Worm (Caenorhabditis elegans) whole organism, early embryonic: ENCODE results near the gene F55G7.5.

Experiments used
- B0310.2 ChIP-seq: sonication (generic microtip); optimal IDR thresholded peaks from 2 replicates; lab custom pipeline; 2016; ENCODE audit warnings: mild to moderate bottlenecking, missing genetic modification characterization, missing compliant biosample characterization
- F13C5.2 ChIP-seq: sonication (generic microtip); optimal IDR thresholded peaks from 2 replicates; lab custom pipeline; 2017; ENCODE audit warnings: mild to moderate bottlenecking, missing genetic modification characterization, inconsistent platforms, missing compliant biosample characterization
- ama-1 ChIP-seq: fragments of 150-350 bp; optimal IDR thresholded peaks from 2 replicates; lab custom pipeline; 2014
- ceh-13 ChIP-seq: fragments of 200-800 bp; sonication (Bioruptor generic); optimal IDR thresholded peaks from 2 replicates; lab custom pipeline; 2018; ENCODE audit warnings: mild to moderate bottlenecking, missing genetic modification characterization, missing compliant biosample characterization
- ceh-36 ChIP-seq: sonication (generic microtip); optimal IDR thresholded peaks from 2 replicates; lab custom pipeline; 2016; ENCODE audit warnings: missing genetic modification characterization, inconsistent platforms, missing compliant biosample characterization
- hmg-4 ChIP-seq: fragments of 200-800 bp; sonication (Bioruptor generic); optimal IDR thresholded peaks from 2 replicates; lab custom pipeline; 2018; ENCODE audit warnings: mild to moderate bottlenecking, missing genetic modification characterization, missing compliant biosample characterization
- hnd-1 ChIP-seq: sonication (generic microtip); optimal IDR thresholded peaks from 2 replicates; lab custom pipeline; 2016; ENCODE audit warnings: missing genetic modification characterization, missing compliant biosample characterization
- sea-1 ChIP-seq: fragments of 200-800 bp; sonication (Bioruptor generic); conservative IDR thresholded peaks from 2 replicates; pipeline ENCODE4 v1.3.6; 2022; ENCODE audit warnings: missing genetic modification characterization, missing compliant biosample characterization
- tbx-11 ChIP-seq: fragments of 200-800 bp; sonication (Bioruptor generic); IDR thresholded peaks from 2 replicates; pipeline ENCODE4 v1.3.6; 2022; ENCODE audit warnings: missing genetic modification characterization, missing compliant biosample characterization
- tbx-37 ChIP-seq: fragments of 200-800 bp; sonication (Bioruptor generic); conservative IDR thresholded peaks from 2 replicates; pipeline ENCODE4 v1.3.6; 2022; ENCODE audit warnings: missing genetic modification reagents, missing genetic modification characterization, missing compliant biosample characterization
- tra-4 ChIP-seq: sonication (generic microtip); optimal IDR thresholded peaks from 2 replicates; lab custom pipeline; 2017; ENCODE audit warnings: missing genetic modification characterization, missing compliant biosample characterization

- TF ChIP-seq F13C5.2 = no peak
- TF ChIP-seq ceh-36 = no peak
- no peak for TF ChIP-seq tbx-37 (GFP tag; lab: Robert Waterston, UW)
- TF ChIP-seq sea-1 (GFP tag; lab: Robert Waterston, UW) = no peak
- no peak for TF ChIP-seq ama-1 (lab: Kevin White, UChicago)
- TF ChIP-seq B0310.2 = no peak
- TF ChIP-seq tbx-11 (GFP tag; lab: Robert Waterston, UW) = no peak
- TF ChIP-seq tra-4 (tag; lab: Kevin White, UChicago) = no peak
- no peak for TF ChIP-seq hnd-1 (tag; lab: Kevin White, UChicago)
- TF ChIP-seq ceh-13 (GFP tag; lab: Kevin White, UChicago) = no peak
- no peak for TF ChIP-seq hmg-4 (GFP tag; lab: Kevin White, UChicago)
These were observed 3.2 kb upstream of the F55G7.5 start, which contains the start of gene F55G7.3 for ce11 chrX:11941951-11942350.
